Fruit fly (Drosophila melanogaster): ENCODE measurements around the gene Gss2.

dm6 chrX:17852457-17852856 lies 47.0 kb upstream of the Gss2 start, which contains the start of gene CG32554:
- TF ChIP-seq Hr78 (GFP tag; optimal IDR thresholded peaks at IDR 0.05) (no peak), OdsH (GFP tag; optimal IDR thresholded peaks at IDR 0.05) (no peak)

All from whole organism, wandering third instar larva.